Fruit fly (Drosophila melanogaster) whole organism, embryonic: ENCODE data around the gene dmGlut.

Experiments
- Bteb2 ChIP-seq: fragments of 200-800 bp; sonication (Bioruptor generic); optimal IDR thresholded peaks from 2 replicates; lab custom pipeline; 2016; ENCODE audit warnings: missing biosample characterization, missing genetic modification characterization
- CG11695 ChIP-seq: fragments of 200-800 bp; sonication (Bioruptor generic); IDR thresholded peaks from 3 replicates; pipeline ENCODE4 v1.3.6; 2022; ENCODE audit warnings: missing biosample characterization, missing genetic modification characterization
- CG12071 ChIP-seq: fragments of 200-800 bp; sonication (Bioruptor generic); optimal IDR thresholded peaks from 3 replicates; lab custom pipeline; 2018; ENCODE audit warnings: missing biosample characterization, mild to moderate bottlenecking, missing genetic modification characterization
- CG12104 ChIP-seq: fragments of 200-800 bp; sonication (Bioruptor generic); optimal IDR thresholded peaks from 3 replicates; lab custom pipeline; 2016; ENCODE audit warnings: missing biosample characterization, missing genetic modification characterization
- CG12659 ChIP-seq: fragments of 200-800 bp; sonication (Bioruptor generic); optimal IDR thresholded peaks from 3 replicates; lab custom pipeline; 2017; ENCODE audit warnings: mild to moderate bottlenecking, missing biosample characterization, missing genetic modification reagents, missing genetic modification characterization
- CG12942 ChIP-seq: fragments of 200-800 bp; sonication (Bioruptor generic); optimal IDR thresholded peaks from 3 replicates; lab custom pipeline; 2016; ENCODE audit warnings: missing biosample characterization, missing genetic modification characterization
- CG13624 ChIP-seq: fragments of 200-800 bp; sonication (Bioruptor generic); optimal IDR thresholded peaks from 2 replicates; lab custom pipeline; 2016; ENCODE audit warnings: missing biosample characterization, missing genetic modification characterization
- CG13775 ChIP-seq: fragments of 200-800 bp; sonication (Bioruptor generic); optimal IDR thresholded peaks from 3 replicates; lab custom pipeline; 2017; ENCODE audit warnings: missing biosample characterization, mild to moderate bottlenecking, missing genetic modification characterization
- CG13894 ChIP-seq: fragments of 200-800 bp; sonication (Bioruptor generic); optimal IDR thresholded peaks from 3 replicates; lab custom pipeline; 2018; ENCODE audit warnings: missing biosample characterization, mild to moderate bottlenecking, missing genetic modification characterization, moderate library complexity
- CG14965 ChIP-seq: fragments of 200-800 bp; sonication (Bioruptor generic); optimal IDR thresholded peaks from 2 replicates; lab custom pipeline; 2016; ENCODE audit warnings: missing biosample characterization, missing genetic modification characterization, borderline replicate concordance
- CG1603 ChIP-seq: fragments of 200-800 bp; sonication (Bioruptor generic); optimal IDR thresholded peaks from 2 replicates; lab custom pipeline; 2019; ENCODE audit warnings: missing biosample characterization, mild to moderate bottlenecking, missing genetic modification characterization, moderate library complexity
- CG16779 ChIP-seq: fragments of 200-800 bp; sonication (Bioruptor generic); IDR thresholded peaks from 2 replicates; pipeline ENCODE4 v1.3.6; 2022; ENCODE audit warnings: missing biosample characterization, missing genetic modification characterization
- CG17328 ChIP-seq: fragments of 200-800 bp; sonication (Bioruptor generic); IDR thresholded peaks from 2 replicates; pipeline ENCODE4 v1.3.6; 2022; ENCODE audit warnings: missing biosample characterization, missing genetic modification characterization
- CG18599 ChIP-seq: fragments of 200-800 bp; sonication (Bioruptor generic); optimal IDR thresholded peaks from 3 replicates; lab custom pipeline; 2017; ENCODE audit warnings: missing biosample characterization, missing genetic modification characterization, mild to moderate bottlenecking, moderate library complexity, missing genetic modification reagents
- CG2199 ChIP-seq: fragments of 200-800 bp; sonication (Bioruptor generic); IDR thresholded peaks from 3 replicates; pipeline ENCODE4 v1.3.6; 2022; ENCODE audit warnings: missing biosample characterization, missing genetic modification characterization
- CG2678 ChIP-seq: fragments of 200-800 bp; sonication (Bioruptor generic); optimal IDR thresholded peaks from 3 replicates; lab custom pipeline; 2019; ENCODE audit warnings: missing biosample characterization, mild to moderate bottlenecking, missing genetic modification characterization, moderate library complexity
- CG2889 ChIP-seq: fragments of 200-800 bp; sonication (Bioruptor generic); IDR thresholded peaks from 3 replicates; pipeline ENCODE4 v1.3.6; 2022; ENCODE audit warnings: missing biosample characterization, missing genetic modification characterization
- CG30020 ChIP-seq: fragments of 200-800 bp; optimal IDR thresholded peaks from 2 replicates; lab custom pipeline; 2019; ENCODE audit warnings: missing biosample characterization, mild to moderate bottlenecking, missing genetic modification characterization, moderate library complexity
- CG30403 ChIP-seq: fragments of 200-800 bp; sonication (Bioruptor generic); optimal IDR thresholded peaks from 3 replicates; lab custom pipeline; 2016; ENCODE audit warnings: missing biosample characterization, missing genetic modification characterization
- CG4282 ChIP-seq: fragments of 200-800 bp; sonication (Bioruptor generic); optimal IDR thresholded peaks from 2 replicates; lab custom pipeline; 2016; ENCODE audit warnings: missing biosample characterization, missing genetic modification characterization
- CG43689 ChIP-seq: fragments of 200-800 bp; sonication (Bioruptor generic); IDR thresholded peaks from 2 replicates; pipeline ENCODE4 v1.3.6; 2022; ENCODE audit warnings: missing biosample characterization, missing genetic modification characterization
- CG4404 ChIP-seq: fragments of 200-800 bp; sonication (Bioruptor generic); IDR thresholded peaks from 2 replicates; pipeline ENCODE4 v1.3.6; 2022; ENCODE audit warnings: missing biosample characterization, missing genetic modification characterization
- CG6765 ChIP-seq: fragments of 200-800 bp; sonication (Bioruptor generic); optimal IDR thresholded peaks from 3 replicates; lab custom pipeline; 2017; ENCODE audit warnings: missing biosample characterization, mild to moderate bottlenecking, missing genetic modification characterization
- CG7928 ChIP-seq: fragments of 200-800 bp; sonication (Bioruptor generic); optimal IDR thresholded peaks from 2 replicates; lab custom pipeline; 2017; ENCODE audit warnings: missing biosample characterization, mild to moderate bottlenecking, missing genetic modification characterization
- CrebB ChIP-seq: fragments of 200-800 bp; sonication (Bioruptor generic); optimal IDR thresholded peaks from 3 replicates; lab custom pipeline; 2018; ENCODE audit warnings: missing biosample characterization, mild to moderate bottlenecking, missing genetic modification characterization
- Dll ChIP-seq: fragments of 200-800 bp; sonication (Bioruptor generic); IDR thresholded peaks from 4 replicates; pipeline ENCODE4 v1.3.6; 2022; ENCODE audit warnings: missing biosample characterization, missing genetic modification characterization; ENCODE audit not compliant: partially characterized antibody
- Doc3 ChIP-seq: fragments of 200-800 bp; sonication (Bioruptor generic); IDR thresholded peaks from 3 replicates; pipeline ENCODE4 v1.3.6; 2022; ENCODE audit warnings: missing biosample characterization, missing genetic modification characterization; ENCODE audit not compliant: partially characterized antibody
- E2f1 ChIP-seq: fragments of 200-800 bp; sonication (Bioruptor generic); IDR thresholded peaks from 2 replicates; pipeline ENCODE4 v1.3.6; 2022; ENCODE audit warnings: missing biosample characterization, missing genetic modification characterization
- HLH3B ChIP-seq: fragments of 200-800 bp; sonication (Bioruptor generic); IDR thresholded peaks from 2 replicates; pipeline ENCODE4 v1.3.6; 2022; ENCODE audit warnings: missing biosample characterization, missing genetic modification characterization
- Lim3 ChIP-seq: fragments of 200-800 bp; sonication (Bioruptor generic); IDR thresholded peaks from 2 replicates; pipeline ENCODE4 v1.3.6; 2022; ENCODE audit warnings: missing biosample characterization, missing genetic modification characterization
- az2 ChIP-seq: fragments of 200-800 bp; sonication (Bioruptor generic); optimal IDR thresholded peaks from 3 replicates; lab custom pipeline; 2016; ENCODE audit warnings: missing biosample characterization, missing genetic modification characterization
- chinmo ChIP-seq: fragments of 200-800 bp; sonication (Bioruptor generic); IDR thresholded peaks from 4 replicates; pipeline ENCODE4 v1.3.6; 2022; ENCODE audit warnings: missing biosample characterization, missing genetic modification characterization; ENCODE audit not compliant: partially characterized antibody
- ci ChIP-seq: fragments of 200-800 bp; sonication (Bioruptor generic); IDR thresholded peaks from 3 replicates; pipeline ENCODE4 v1.3.6; 2022; ENCODE audit warnings: missing biosample characterization, missing genetic modification characterization
- dimm ChIP-seq: fragments of 200-800 bp; sonication (Bioruptor generic); IDR thresholded peaks from 2 replicates; pipeline ENCODE4 v1.3.6; 2022; ENCODE audit warnings: missing biosample characterization, missing genetic modification characterization
- fd102C ChIP-seq: fragments of 200-800 bp; sonication (Bioruptor generic); optimal IDR thresholded peaks from 2 replicates; lab custom pipeline; 2018; ENCODE audit warnings: missing biosample characterization, mild to moderate bottlenecking, missing genetic modification characterization, moderate library complexity
- fd96Cb ChIP-seq: fragments of 200-800 bp; sonication (Bioruptor generic); optimal IDR thresholded peaks from 2 replicates; lab custom pipeline; 2018; ENCODE audit warnings: missing biosample characterization, mild to moderate bottlenecking, missing genetic modification characterization, moderate library complexity
- gfzf ChIP-seq: fragments of 200-800 bp; sonication (Bioruptor generic); optimal IDR thresholded peaks from 2 replicates; lab custom pipeline; 2016; ENCODE audit warnings: missing biosample characterization, mild to moderate bottlenecking, missing genetic modification characterization, moderate library complexity
- hb ChIP-seq: fragments of 200-800 bp; sonication (Bioruptor generic); IDR thresholded peaks from 3 replicates; pipeline ENCODE4 v1.3.6; 2022; ENCODE audit warnings: missing biosample characterization, missing genetic modification characterization; ENCODE audit not compliant: partially characterized antibody
- kay ChIP-seq: fragments of 200-800 bp; sonication (Bioruptor generic); optimal IDR thresholded peaks from 2 replicates; lab custom pipeline; 2016; ENCODE audit warnings: missing biosample characterization, missing genetic modification characterization
- knrl ChIP-seq: fragments of 200-800 bp; sonication (Bioruptor generic); IDR thresholded peaks from 3 replicates; pipeline ENCODE4 v1.3.6; 2022; ENCODE audit warnings: missing biosample characterization, missing genetic modification characterization; ENCODE audit not compliant: partially characterized antibody
- onecut ChIP-seq: fragments of 200-800 bp; sonication (Bioruptor generic); IDR thresholded peaks from 2 replicates; pipeline ENCODE4 v1.3.6; 2022; ENCODE audit warnings: missing biosample characterization, missing genetic modification characterization
- pzg ChIP-seq: fragments of 200-800 bp; sonication (Bioruptor generic); optimal IDR thresholded peaks from 3 replicates; lab custom pipeline; 2018; ENCODE audit warnings: missing biosample characterization, mild to moderate bottlenecking, missing genetic modification characterization, moderate library complexity
- sc ChIP-seq, 3 experiments: fragments of >200 bp in 2 of 3; fragments of 200-800 bp in 1 of 3; sonication (Bioruptor generic) in 1 of 3; optimal IDR thresholded peaks; 2 replicates in 2 of 3; 3 replicates in 1 of 3; lab custom pipeline; 2017; ENCODE audit warnings: mild to moderate bottlenecking in 1 of 3, missing biosample characterization in 1 of 3, missing genetic modification characterization in 1 of 3, missing genetic modification reagents in 1 of 3
- sim ChIP-seq: fragments of 200-800 bp; sonication (Bioruptor generic); IDR thresholded peaks from 2 replicates; pipeline ENCODE4 v1.3.6; 2022; ENCODE audit warnings: missing biosample characterization, missing genetic modification characterization
- unc-4 ChIP-seq: fragments of 200-800 bp; sonication (Bioruptor generic); IDR thresholded peaks from 2 replicates; pipeline ENCODE4 v1.3.6; 2022; ENCODE audit warnings: missing biosample characterization, missing genetic modification characterization; ENCODE audit not compliant: partially characterized antibody
- wor ChIP-seq: fragments of 200-800 bp; sonication (Bioruptor generic); IDR thresholded peaks from 2 replicates; pipeline ENCODE4 v1.3.6; 2022; ENCODE audit warnings: missing biosample characterization, missing genetic modification characterization
- zen2 ChIP-seq: fragments of 200-800 bp; sonication (Bioruptor generic); IDR thresholded peaks from 3 replicates; pipeline ENCODE4 v1.3.6; 2022; ENCODE audit warnings: missing biosample characterization, missing genetic modification characterization; ENCODE audit not compliant: partially characterized antibody

dmGlut gene

DNA sequence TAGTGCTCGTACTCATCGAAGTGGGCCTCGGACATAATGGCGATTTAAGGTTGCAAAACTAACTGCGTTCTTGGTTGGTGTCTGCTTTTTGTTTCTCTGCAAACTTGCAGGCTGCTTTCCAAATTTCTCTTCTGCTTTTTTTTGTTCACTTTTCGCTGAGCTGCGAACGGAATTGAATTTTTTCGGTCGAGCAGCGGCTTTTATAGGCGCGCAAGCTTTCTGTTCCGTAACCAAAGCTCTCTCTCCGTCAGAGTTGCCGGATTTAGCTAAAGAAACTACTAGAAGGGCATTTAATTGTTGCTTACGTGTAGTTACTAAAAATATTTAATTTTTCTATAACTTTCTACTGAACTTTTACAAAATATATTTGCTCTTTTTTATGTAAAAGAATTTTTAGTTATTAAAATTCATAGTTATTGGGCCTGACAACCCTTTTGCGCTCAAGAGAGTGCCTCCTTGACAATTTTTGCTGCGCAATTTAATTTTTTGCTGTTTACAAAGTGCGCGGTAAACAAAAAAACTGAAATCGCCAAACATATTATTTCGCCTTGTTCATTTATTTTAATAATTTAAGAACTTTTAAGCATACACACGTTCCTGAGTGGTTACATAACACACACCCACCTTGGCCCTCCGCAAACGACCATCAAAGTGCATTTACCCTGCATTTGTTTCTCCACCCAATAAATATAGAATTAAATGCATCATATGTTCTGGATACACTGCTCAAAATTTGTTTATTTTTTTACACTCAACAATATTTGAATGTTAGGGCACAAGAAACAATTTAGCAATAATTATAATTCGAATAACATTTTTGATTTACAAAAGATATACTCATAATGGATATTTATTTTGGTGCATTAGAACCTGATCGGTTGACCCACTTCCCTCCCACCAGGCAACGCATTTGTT lies 19.0 kb downstream of the dmGlut start, which contains the start of gene CG6770 (continued):
- peak; percentile 92 for TF ChIP-seq CG18599
- TF ChIP-seq fd96Cb: peak; percentile 51
- 0 out of 2 replicates have a peak, but pooled peaks have one; percentile 32 for TF ChIP-seq unc-4 (GFP tag; lab: Robert Waterston, UW)
- TF ChIP-seq az2 (GFP tag; lab: Kevin White, UChicago): peak; percentile 54
- 0 out of 4 replicates have a peak, but pooled peaks have one; percentile 66 for TF ChIP-seq chinmo (GFP tag; lab: Robert Waterston, UW)
- peak; percentile 89 for TF ChIP-seq ci (GFP tag; lab: Robert Waterston, UW)
- TF ChIP-seq CG30403 (GFP tag; lab: Kevin White, UChicago): peak; percentile 77
- TF ChIP-seq fd102C (GFP tag; lab: Kevin White, UChicago): no peak
- peak; percentile 89 for TF ChIP-seq CG12659 (GFP tag; lab: Kevin White, UChicago)
- peak; percentile 92 for TF ChIP-seq CG2678 (tag; lab: Kevin White, UChicago)
- no peak for TF ChIP-seq CG14965 (GFP tag; lab: Kevin White, UChicago)
- TF ChIP-seq Dll (GFP tag; lab: Robert Waterston, UW): no peak
- TF ChIP-seq CG43689 (GFP tag; lab: Robert Waterston, UW): no peak; the same call in 1 of the 2 replicates
- peak; percentile 8 for TF ChIP-seq kay (GFP tag; lab: Kevin White, UChicago)
- TF ChIP-seq CG2199 (GFP tag; lab: Robert Waterston, UW): no peak
- peak; percentile 92 for TF ChIP-seq CG11695 (GFP tag; lab: Robert Waterston, UW)
- peak; percentile 76 for TF ChIP-seq CG1603 (tag; lab: Kevin White, UChicago)
- peak; percentile 33 for TF ChIP-seq CG12942 (GFP tag; lab: Kevin White, UChicago)
- TF ChIP-seq CG4282: peak; percentile 16
- TF ChIP-seq E2f1: peak; percentile 84
- peak; percentile 92 for TF ChIP-seq CG13894 (tag; lab: Kevin White, UChicago)
- TF ChIP-seq CG13775 (GFP tag; lab: Kevin White, UChicago): peak; percentile 59
- peak; percentile 53 for TF ChIP-seq CG7928 (GFP tag; lab: Kevin White, UChicago)
- TF ChIP-seq CG2889 (GFP tag; lab: Robert Waterston, UW): peak; percentile 70
- TF ChIP-seq HLH3B (GFP tag; lab: Robert Waterston, UW): peak; percentile 81
- TF ChIP-seq dimm (GFP tag; lab: Robert Waterston, UW): peak; percentile 57
- no peak for TF ChIP-seq hb
- peak; percentile 57; the same call in 1 of the 2 replicates for TF ChIP-seq CG4404 (GFP tag; lab: Robert Waterston, UW)
- TF ChIP-seq CG16779: peak; percentile 59
- peak; percentile 85 for TF ChIP-seq CG12104
- peak; percentile 55 for TF ChIP-seq Bteb2
- TF ChIP-seq Lim3 (GFP tag; lab: Robert Waterston, UW): no peak
- TF ChIP-seq pzg (GFP tag; lab: Kevin White, UChicago): no peak
- peak; percentile 38; the same call in 1 of the 2 replicates for TF ChIP-seq sim
- no peak for TF ChIP-seq gfzf (GFP tag; lab: Kevin White, UChicago)
- peak; percentile 70 for TF ChIP-seq onecut (GFP tag; lab: Robert Waterston, UW)
- TF ChIP-seq CrebB: peak; percentile 35
- TF ChIP-seq CG17328 (GFP tag; lab: Robert Waterston, UW): peak; percentile 90
- TF ChIP-seq Doc3 (GFP tag; lab: Robert Waterston, UW): no peak
- TF ChIP-seq CG13624 (GFP tag; lab: Kevin White, UChicago): peak; percentile 92
- TF ChIP-seq CG6765 (GFP tag; lab: Kevin White, UChicago): peak; percentile 89
- no peak for TF ChIP-seq zen2 (GFP tag; lab: Robert Waterston, UW)
- peak; percentile 37 for TF ChIP-seq CG12071
- TF ChIP-seq knrl (GFP tag; lab: Robert Waterston, UW): no peak
- TF ChIP-seq sc (optimal IDR thresholded peaks at IDR 0.05; lab: Kevin White, UChicago): no peak
- peak; percentile 44 for TF ChIP-seq sc (GFP tag; optimal IDR thresholded peaks at IDR 0.05; lab: Kevin White, UChicago)
- peak; percentile 59 for TF ChIP-seq wor (GFP tag; lab: Robert Waterston, UW)
- TF ChIP-seq CG30020 (tag; lab: Kevin White, UChicago): peak; percentile 20
